Worm (Caenorhabditis elegans): ENCODE data around the gene str-103.

- no peak for TF ChIP-seq zag-1 (tag; optimal IDR thresholded peaks at IDR 0.05)
- TF ChIP-seq unc-62 (GFP tag; optimal IDR thresholded peaks at IDR 0.05): no peak
Measured at ce11 chrV:16148805-16149204, 30.3 kb upstream of the str-103 start, which contains the start of gene F10A3.4.
